Worm (Caenorhabditis elegans) whole organism, L4 larva: ENCODE results near the gene T20G5.8.

ENCODE experiments used
- D1046.2 ChIP-seq: fragments of 200-800 bp; sonication (Bioruptor generic); IDR thresholded peaks from 2 replicates; pipeline ENCODE4 v1.3.6; 2022; ENCODE audit warnings: missing genetic modification characterization, missing compliant biosample characterization
- F26F4.8 ChIP-seq: fragments of 200-800 bp; sonication (Bioruptor generic); conservative IDR thresholded peaks from 2 replicates; pipeline ENCODE4 v1.3.6; 2022; ENCODE audit warnings: missing genetic modification characterization, missing compliant biosample characterization
- Y48G9A.11 ChIP-seq: fragments of 200-800 bp; sonication (Bioruptor generic); IDR thresholded peaks from 2 replicates; pipeline ENCODE4 v1.3.6; 2022; ENCODE audit warnings: missing genetic modification reagents, missing genetic modification characterization, missing compliant biosample characterization
- aha-1 ChIP-seq: fragments of 150-350 bp; peaks from one replicate; lab custom pipeline; 2014; ENCODE audit warnings: missing biosample characterization, missing genetic modification characterization
- ama-1 ChIP-seq: fragments of 150-350 bp; optimal IDR thresholded peaks from 2 replicates; lab custom pipeline; 2014; ENCODE audit warnings: inconsistent platforms, mixed read lengths
- ceh-20 ChIP-seq: fragments of 200-800 bp; sonication (Bioruptor generic); IDR thresholded peaks from 2 replicates; pipeline ENCODE4 v1.3.6; 2022; ENCODE audit warnings: missing genetic modification reagents, missing genetic modification characterization, missing compliant biosample characterization
- ceh-44 ChIP-seq: fragments of 200-800 bp; sonication (Bioruptor generic); IDR thresholded peaks from 2 replicates; pipeline ENCODE4 v1.3.6; 2022; ENCODE audit warnings: missing genetic modification reagents, missing genetic modification characterization, missing compliant biosample characterization
- ctbp-1 ChIP-seq: fragments of 200-800 bp; sonication (Bioruptor generic); IDR thresholded peaks from 2 replicates; pipeline ENCODE4 v1.3.6; 2022; ENCODE audit warnings: missing genetic modification reagents, missing genetic modification characterization, missing compliant biosample characterization
- daf-12 ChIP-seq: fragments of 150-350 bp; optimal IDR thresholded peaks from 2 replicates; lab custom pipeline; 2014; ENCODE audit warnings: missing biosample characterization, missing genetic modification reagents, missing genetic modification characterization
- daf-16 ChIP-seq, 3 experiments: sonication (generic microtip); optimal IDR thresholded peaks; 2 replicates each; lab custom pipeline; 2016 to 2017; ENCODE audit warnings: missing genetic modification characterization in 3 of 3, missing genetic modification reagents in 3 of 3, mild to moderate bottlenecking in 2 of 3, missing compliant biosample characterization in 2 of 3, missing biosample characterization in 1 of 3, moderate library complexity in 1 of 3
- dmd-6 ChIP-seq: fragments of 200-800 bp; sonication (Bioruptor generic); IDR thresholded peaks from 2 replicates; pipeline ENCODE4 v1.3.6; 2022; ENCODE audit warnings: missing genetic modification reagents, missing genetic modification characterization, missing compliant biosample characterization
- egl-43 ChIP-seq: fragments of 200-800 bp; sonication (Bioruptor generic); IDR thresholded peaks from 2 replicates; pipeline ENCODE4 v1.3.6; 2022; ENCODE audit warnings: missing genetic modification reagents, missing genetic modification characterization, missing compliant biosample characterization
- hif-1 ChIP-seq, 2 experiments: sonication (generic microtip); optimal IDR thresholded peaks; 2 replicates each; lab custom pipeline; 2016 to 2017; ENCODE audit warnings: missing compliant biosample characterization in 2 of 2, missing genetic modification characterization in 2 of 2, missing genetic modification reagents in 2 of 2, missing genotype in 2 of 2, mild to moderate bottlenecking in 1 of 2
- hlh-11 ChIP-seq: fragments of 200-800 bp; sonication (Bioruptor generic); optimal IDR thresholded peaks from 2 replicates; lab custom pipeline; 2018; ENCODE audit warnings: mild to moderate bottlenecking, missing genetic modification characterization, missing compliant biosample characterization
- hlh-30 ChIP-seq: sonication (generic microtip); optimal IDR thresholded peaks from 2 replicates; lab custom pipeline; 2017; ENCODE audit warnings: antibody characterized with exemption, mild to moderate bottlenecking, missing genetic modification characterization, missing compliant biosample characterization; ENCODE audit not compliant: insufficient read depth
- lim-7 ChIP-seq: fragments of 200-800 bp; sonication (Bioruptor generic); IDR thresholded peaks from 2 replicates; pipeline ENCODE4 v1.3.6; 2022; ENCODE audit warnings: missing genetic modification characterization, missing compliant biosample characterization
- lin-1 ChIP-seq: fragments of 200-800 bp; sonication (Bioruptor generic); IDR thresholded peaks from 2 replicates; pipeline ENCODE4 v1.3.6; 2022; ENCODE audit warnings: missing genetic modification reagents, missing genetic modification characterization, missing compliant biosample characterization
- lin-39 ChIP-seq: fragments of 150-350 bp; optimal IDR thresholded peaks from 2 replicates; lab custom pipeline; 2014; ENCODE audit warnings: missing biosample characterization, missing genetic modification reagents, missing genetic modification characterization
- lsy-2 ChIP-seq, 2 experiments: fragments of 150-350 bp in 1 of 2; sonication (generic microtip) in 1 of 2; optimal IDR thresholded peaks; 2 replicates each; lab custom pipeline; 2014 to 2017; ENCODE audit warnings: missing biosample characterization in 2 of 2, missing genetic modification characterization in 2 of 2
- madf-9 ChIP-seq: fragments of 200-800 bp; sonication (Bioruptor generic); conservative IDR thresholded peaks from 2 replicates; pipeline ENCODE4 v1.3.6; 2022; ENCODE audit warnings: missing genetic modification reagents, missing genetic modification characterization, missing compliant biosample characterization
- mdl-1 ChIP-seq, 2 experiments: fragments of 150-350 bp in 1 of 2; sonication (generic microtip) in 1 of 2; optimal IDR thresholded peaks; 2 replicates each; lab custom pipeline; 2014 to 2017; ENCODE audit warnings: missing biosample characterization in 2 of 2, missing genetic modification characterization in 2 of 2
- mdt-29 ChIP-seq: fragments of 200-800 bp; sonication (Bioruptor generic); IDR thresholded peaks from 2 replicates; pipeline ENCODE4 v1.3.6; 2022; ENCODE audit warnings: missing genetic modification reagents, missing genetic modification characterization, missing compliant biosample characterization
- mes-2 ChIP-seq: sonication (generic microtip); optimal IDR thresholded peaks from 2 replicates; lab custom pipeline; 2016; ENCODE audit warnings: missing genotype, mild to moderate bottlenecking, missing genetic modification characterization, missing compliant biosample characterization; ENCODE audit not compliant: poor library complexity, severe bottlenecking
- mxl-3 ChIP-seq: fragments of 200-800 bp; sonication (Bioruptor generic); optimal IDR thresholded peaks from 2 replicates; lab custom pipeline; 2018; ENCODE audit warnings: mild to moderate bottlenecking, missing genetic modification characterization, missing compliant biosample characterization
- nhr-10 ChIP-seq: fragments of 150-350 bp; optimal IDR thresholded peaks from 2 replicates; lab custom pipeline; 2014; ENCODE audit warnings: missing biosample characterization, missing genetic modification characterization
- nhr-11 ChIP-seq: fragments of 150-350 bp; optimal IDR thresholded peaks from 2 replicates; lab custom pipeline; 2014; ENCODE audit warnings: missing biosample characterization, missing genetic modification characterization
- nhr-25 ChIP-seq: sonication (generic microtip); optimal IDR thresholded peaks from 2 replicates; lab custom pipeline; 2017; ENCODE audit warnings: missing genetic modification characterization, mild to moderate bottlenecking, missing compliant biosample characterization, antibody characterized with exemption, moderate library complexity, borderline replicate concordance; ENCODE audit not compliant: insufficient read depth
- nhr-28 ChIP-seq: fragments of 150-350 bp; optimal IDR thresholded peaks from 2 replicates; lab custom pipeline; 2014; ENCODE audit warnings: missing biosample characterization, missing genetic modification characterization
- nhr-41 ChIP-seq: fragments of 200-800 bp; sonication (Bioruptor generic); IDR thresholded peaks from 2 replicates; pipeline ENCODE4 v1.3.6; 2022; ENCODE audit warnings: missing genetic modification reagents, missing genetic modification characterization, missing compliant biosample characterization
- nhr-48 ChIP-seq: sonication (generic microtip); optimal IDR thresholded peaks from 2 replicates; lab custom pipeline; 2016; ENCODE audit warnings: mild to moderate bottlenecking, missing genetic modification characterization, missing compliant biosample characterization
- nhr-6 ChIP-seq: fragments of 150-350 bp; optimal IDR thresholded peaks from 2 replicates; lab custom pipeline; 2014; ENCODE audit warnings: missing biosample characterization, missing genetic modification characterization
- nhr-76 ChIP-seq: fragments of 150-350 bp; optimal IDR thresholded peaks from 2 replicates; lab custom pipeline; 2014; ENCODE audit warnings: missing biosample characterization, missing genetic modification characterization
- pha-4 ChIP-seq, 2 experiments: fragments of 150-350 bp in 1 of 2; fragments of 200-800 bp in 1 of 2; sonication (Bioruptor generic) in 1 of 2; IDR thresholded peaks in 1 of 2; optimal IDR thresholded peaks in 1 of 2; 2 replicates each; pipeline versions ENCODE4 v1.3.6 to Lab custom; 2014 to 2022; ENCODE audit warnings: missing genetic modification characterization in 2 of 2, missing genetic modification reagents in 2 of 2, missing biosample characterization in 1 of 2, missing compliant biosample characterization in 1 of 2
- set-16 ChIP-seq: fragments of 200-800 bp; sonication (Bioruptor generic); IDR thresholded peaks from 2 replicates; pipeline ENCODE4 v1.3.6; 2022; ENCODE audit warnings: missing genetic modification reagents, missing genetic modification characterization, missing compliant biosample characterization
- skn-1 ChIP-seq: fragments of 150-350 bp; optimal IDR thresholded peaks from 2 replicates; lab custom pipeline; 2014; ENCODE audit warnings: missing biosample characterization, missing genetic modification characterization
- snpc-4 ChIP-seq: fragments of 150-350 bp; optimal IDR thresholded peaks from 2 replicates; lab custom pipeline; 2014; ENCODE audit warnings: missing biosample characterization, missing genetic modification characterization
- spr-3 ChIP-seq: fragments of 200-800 bp; sonication (Bioruptor generic); optimal IDR thresholded peaks from 2 replicates; lab custom pipeline; 2018; ENCODE audit warnings: mild to moderate bottlenecking, missing genetic modification characterization, missing compliant biosample characterization
- unc-39 ChIP-seq: sonication (generic microtip); optimal IDR thresholded peaks from 2 replicates; lab custom pipeline; 2017; ENCODE audit warnings: missing biosample characterization, missing genetic modification characterization
- unc-62 ChIP-seq, 3 experiments: fragments of 150-350 bp in 1 of 3; sonication (generic microtip); optimal IDR thresholded peaks in 2 of 3; peaks in 1 of 3; 1 replicate in 1 of 3; 2 replicates in 2 of 3; lab custom pipeline; 2014 to 2017; ENCODE audit warnings: missing biosample characterization in 3 of 3, missing genetic modification characterization in 3 of 3, missing genetic modification reagents in 3 of 3, missing genotype in 1 of 3
- zag-1 ChIP-seq: fragments of 150-350 bp; optimal IDR thresholded peaks from 2 replicates; lab custom pipeline; 2014; ENCODE audit warnings: missing biosample characterization, missing genetic modification characterization
- zfp-2 ChIP-seq: sonication (generic microtip); optimal IDR thresholded peaks from 2 replicates; lab custom pipeline; 2016; ENCODE audit warnings: mild to moderate bottlenecking, missing genetic modification characterization, missing compliant biosample characterization
- zip-11 ChIP-seq: fragments of 200-800 bp; sonication (Bioruptor generic); IDR thresholded peaks from 2 replicates; pipeline ENCODE4 v1.3.6; 2022; ENCODE audit warnings: missing genetic modification characterization, missing compliant biosample characterization
- ztf-7 ChIP-seq: fragments of 150-350 bp; optimal IDR thresholded peaks from 2 replicates; lab custom pipeline; 2014; ENCODE audit warnings: missing biosample characterization, missing genetic modification characterization

Gene T20G5.8

DNA sequence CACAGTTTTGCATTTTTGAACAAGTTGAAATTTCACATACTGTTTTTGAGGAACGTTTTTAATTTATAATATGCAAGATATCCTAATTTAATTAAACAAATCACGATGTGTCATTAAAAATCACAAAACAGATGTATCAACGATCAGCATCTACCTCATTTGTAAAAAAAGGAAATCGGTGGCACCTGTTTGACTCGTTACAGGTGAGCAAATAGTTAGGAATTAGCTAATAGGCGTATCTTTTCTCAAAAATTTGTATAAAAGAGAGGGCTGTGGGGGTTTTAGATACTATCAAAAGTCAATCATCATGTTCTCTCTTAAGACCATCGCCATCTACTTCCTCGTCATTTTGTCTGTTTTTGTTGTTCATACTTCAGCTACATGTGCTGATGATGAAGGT is at the start of gene T20G5.8:
Gene T20G5.8 (plus strand): TSS at position 301 of the 400 bp plus-strand sequence.
- TF ChIP-seq skn-1 (no peak), spr-3 (GFP tag; lab: Kevin White, UChicago) (no peak), snpc-4 (tag; lab: Kevin White, UChicago) (no peak), lin-1 (GFP tag; lab: Robert Waterston, UW) (no peak), zfp-2 (tag; lab: Kevin White, UChicago) (no peak), mes-2 (tag; lab: Kevin White, UChicago) (no peak), Y48G9A.11 (GFP tag; lab: Robert Waterston, UW) (no peak), nhr-10 (no peak), pha-4 (GFP tag; IDR thresholded peaks at IDR 0.05; lab: Robert Waterston, UW) (no peak), pha-4 (tag; optimal IDR thresholded peaks at IDR 0.05; lab: Kevin White, UChicago) (no peak), nhr-48 (tag; lab: Kevin White, UChicago) (no peak), nhr-25 (tag; lab: Kevin White, UChicago) (no peak)

- TF ChIP-seq lin-1 (GFP tag; lab: Robert Waterston, UW) (no peak), aha-1 (tag; lab: Kevin White, UChicago) (peak; percentile 94), madf-9 (no peak)
These were observed 49.2 kb upstream of the T20G5.8 start for ce11 chrIII:10149910-10150309.

DNA sequence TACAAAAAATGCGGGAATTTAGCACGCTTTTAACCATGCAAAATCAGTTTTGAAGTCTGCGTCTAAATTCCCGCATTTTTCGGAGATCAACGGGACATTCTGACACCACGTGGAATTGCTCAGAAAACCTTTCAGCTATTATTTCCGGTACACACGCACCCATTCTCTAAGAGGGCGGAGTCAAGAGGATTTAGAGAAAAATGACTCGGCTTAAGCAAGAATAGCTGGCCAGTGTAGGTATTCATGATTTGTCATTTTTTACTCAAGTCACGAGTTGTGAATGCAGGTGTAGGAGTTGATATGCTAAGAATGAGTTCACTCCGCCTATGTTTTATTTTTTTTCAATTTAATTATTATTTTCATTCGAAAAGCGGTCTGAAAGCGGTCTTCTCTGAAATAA is 48.4 kb upstream of the T20G5.8 start:
- TF ChIP-seq nhr-28 (tag; lab: Kevin White, UChicago) (no peak), lin-39 (no peak), D1046.2 (GFP tag; lab: Robert Waterston, UW) (no peak), unc-39 (no peak), unc-62 (GFP tag; optimal IDR thresholded peaks at IDR 0.05 in 1 of 2; lab: Kevin White, UChicago) (no peak), unc-62 (tag; optimal IDR thresholded peaks at IDR 0.05; lab: Kevin White, UChicago) (no peak), daf-16 (GFP tag; optimal IDR thresholded peaks at IDR 0.05; lab: Kevin White, UChicago) (no peak), daf-16 (tag; optimal IDR thresholded peaks at IDR 0.05; lab: Kevin White, UChicago) (no peak), Y48G9A.11 (GFP tag; lab: Robert Waterston, UW) (no peak), lin-1 (GFP tag; lab: Robert Waterston, UW) (no peak), F26F4.8 (GFP tag; lab: Robert Waterston, UW) (no peak), mxl-3 (GFP tag; lab: Kevin White, UChicago) (peak; percentile 31), spr-3 (GFP tag; lab: Kevin White, UChicago) (no peak), aha-1 (tag; lab: Kevin White, UChicago) (peak; percentile 98), nhr-76 (tag; lab: Kevin White, UChicago) (no peak), nhr-6 (tag; lab: Kevin White, UChicago) (no peak), nhr-41 (GFP tag; lab: Robert Waterston, UW) (no peak), egl-43 (GFP tag; lab: Robert Waterston, UW) (no peak), nhr-25 (tag; lab: Kevin White, UChicago) (no peak), lsy-2 (tag; optimal IDR thresholded peaks at IDR 0.05; lab: Kevin White, UChicago) (peak in 1 of 2 experiments; percentile 21), hlh-30 (tag; lab: Kevin White, UChicago) (peak; percentile 36), ceh-20 (GFP tag; lab: Robert Waterston, UW) (0 out of 2 replicates have a peak, but pooled peaks have one; percentile 26), nhr-10 (no peak), dmd-6 (GFP tag; lab: Robert Waterston, UW) (no peak), ceh-44 (no peak), daf-12 (tag; lab: Kevin White, UChicago) (no peak), nhr-11 (tag; lab: Kevin White, UChicago) (no peak), nhr-48 (tag; lab: Kevin White, UChicago) (peak; percentile 75)

DNA sequence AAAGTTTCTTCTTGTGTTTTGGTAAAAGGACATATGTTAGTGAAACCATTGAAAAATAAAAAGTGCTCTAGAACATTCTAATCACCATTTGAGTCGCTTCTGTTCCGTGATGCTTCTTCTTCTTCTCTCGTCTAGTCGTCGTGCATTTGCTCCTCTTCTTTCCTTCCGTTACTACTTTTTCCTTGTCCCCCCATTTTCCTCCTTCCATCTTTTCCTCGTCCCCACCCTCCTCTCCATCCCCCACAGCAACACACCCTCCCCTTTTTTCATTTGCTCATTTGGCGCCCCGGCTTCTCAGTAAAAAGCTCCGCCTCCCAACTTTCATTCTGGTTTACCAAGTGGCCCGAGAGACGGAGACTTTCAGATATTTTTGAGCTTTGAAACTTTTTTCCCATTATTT is 47.4 kb upstream of the T20G5.8 start:
- no peak for TF ChIP-seq lim-7 (GFP tag; lab: Robert Waterston, UW)
- TF ChIP-seq ctbp-1, result peak; percentile 86
- peak; percentile 8 to 64 for TF ChIP-seq lsy-2 (tag; optimal IDR thresholded peaks at IDR 0.05; lab: Kevin White, UChicago)
- TF ChIP-seq hif-1 (tag; optimal IDR thresholded peaks at IDR 0.05; lab: Kevin White, UChicago), result peak in 1 of 2 experiments; percentile 7
- peak; percentile 22 for TF ChIP-seq hlh-30 (tag; lab: Kevin White, UChicago)
- no peak for TF ChIP-seq snpc-4 (tag; lab: Kevin White, UChicago)
- peak in 1 of 2 experiments; percentile 7 for TF ChIP-seq mdl-1 (tag; optimal IDR thresholded peaks at IDR 0.05; lab: Kevin White, UChicago)
- TF ChIP-seq zag-1 (tag; lab: Kevin White, UChicago), result no peak
- no peak for TF ChIP-seq nhr-11 (tag; lab: Kevin White, UChicago)
- peak; percentile 55 for TF ChIP-seq set-16 (GFP tag; lab: Robert Waterston, UW)
- TF ChIP-seq zfp-2 (tag; lab: Kevin White, UChicago), result no peak
- TF ChIP-seq zip-11 (GFP tag; lab: Robert Waterston, UW), result no peak
- TF ChIP-seq mdt-29 (GFP tag; lab: Robert Waterston, UW), result no peak
- peak; percentile 32 for TF ChIP-seq hlh-11
- TF ChIP-seq ama-1 (lab: Kevin White, UChicago), result peak; percentile 30
- no peak for TF ChIP-seq nhr-6 (tag; lab: Kevin White, UChicago)
- peak; percentile 57; the same call in 1 of the 2 replicates for TF ChIP-seq egl-43 (GFP tag; lab: Robert Waterston, UW)
- no peak for TF ChIP-seq ztf-7 (tag; lab: Kevin White, UChicago)
